Worm (Caenorhabditis elegans) whole organism, L1 larva: ENCODE measurements around the gene C29F5.8.

Experiments
- C16A3.4 ChIP-seq: fragments of 150-350 bp; optimal IDR thresholded peaks from 2 replicates; lab custom pipeline; 2014; ENCODE audit warnings: missing biosample characterization, missing genetic modification characterization
- C34B4.2 ChIP-seq: sonication (generic microtip); optimal IDR thresholded peaks from 2 replicates; lab custom pipeline; 2017; ENCODE audit warnings: mild to moderate bottlenecking, missing genetic modification characterization, missing compliant biosample characterization
- F16B12.6 ChIP-seq: fragments of 150-350 bp; optimal IDR thresholded peaks from 2 replicates; lab custom pipeline; 2014; ENCODE audit warnings: missing biosample characterization, missing genetic modification characterization
- blmp-1 ChIP-seq: fragments of 150-350 bp; optimal IDR thresholded peaks from 2 replicates; lab custom pipeline; 2014; ENCODE audit warnings: missing biosample characterization, missing genetic modification characterization
- ceh-82 ChIP-seq, 3 experiments: fragments of 150-350 bp in 1 of 3; sonication (generic microtip) in 2 of 3; optimal IDR thresholded peaks; 2 replicates each; lab custom pipeline; 2014 to 2017; ENCODE audit warnings: missing biosample characterization in 3 of 3, missing genetic modification characterization in 3 of 3
- ceh-88 ChIP-seq: fragments of 200-800 bp; sonication (Bioruptor generic); IDR thresholded peaks from 2 replicates; pipeline ENCODE4 v1.3.6; 2022; ENCODE audit warnings: missing genetic modification characterization, missing compliant biosample characterization
- ces-1 ChIP-seq: fragments of 150-350 bp; optimal IDR thresholded peaks from 2 replicates; lab custom pipeline; 2014; ENCODE audit warnings: missing biosample characterization, missing genetic modification reagents, missing genetic modification characterization
- dpl-1 ChIP-seq, 3 experiments: fragments of 150-350 bp in 2 of 3; sonication (generic microtip) in 1 of 3; optimal IDR thresholded peaks; 2 replicates each; lab custom pipeline; 2014 to 2017; ENCODE audit warnings: missing biosample characterization in 3 of 3, missing genetic modification characterization in 3 of 3, missing genetic modification reagents in 3 of 3
- efl-1 ChIP-seq, 4 experiments: fragments of 150-350 bp; optimal IDR thresholded peaks in 3 of 4; peaks in 1 of 4; 1 replicate in 1 of 4; 2 replicates in 3 of 4; lab custom pipeline; 2014; ENCODE audit warnings: missing biosample characterization in 2 of 4, missing genetic modification characterization in 2 of 4, missing genetic modification reagents in 2 of 4
- elt-2 ChIP-seq: sonication (generic microtip); optimal IDR thresholded peaks from 2 replicates; lab custom pipeline; 2016; ENCODE audit warnings: missing genetic modification characterization, mild to moderate bottlenecking, inconsistent platforms, missing compliant biosample characterization, missing genetic modification reagents
- elt-3 ChIP-seq, 6 experiments: fragments of 150-350 bp in 1 of 6; sonication (generic microtip); optimal IDR thresholded peaks; 2 replicates each; lab custom pipeline; 2017 to 2018; ENCODE audit warnings: missing biosample characterization in 6 of 6, missing genetic modification characterization in 6 of 6, inconsistent platforms in 1 of 6
- fkh-8 ChIP-seq: sonication (generic microtip); optimal IDR thresholded peaks from 2 replicates; lab custom pipeline; 2016; ENCODE audit warnings: mild to moderate bottlenecking, missing genetic modification characterization, missing compliant biosample characterization
- hlh-4 ChIP-seq: sonication (generic microtip); optimal IDR thresholded peaks from 2 replicates; lab custom pipeline; 2016; ENCODE audit warnings: mild to moderate bottlenecking, missing genetic modification characterization, missing compliant biosample characterization
- isw-1 ChIP-seq: fragments of 200-800 bp; sonication (Bioruptor generic); IDR thresholded peaks from 2 replicates; pipeline ENCODE4 v1.3.6; 2022; ENCODE audit warnings: missing genetic modification characterization, missing compliant biosample characterization
- jun-1 ChIP-seq: fragments of 150-350 bp; optimal IDR thresholded peaks from 2 replicates; lab custom pipeline; 2014; ENCODE audit warnings: missing biosample characterization, missing genetic modification reagents, missing genetic modification characterization
- lin-14 ChIP-seq: fragments of 200-800 bp; sonication (Bioruptor generic); optimal IDR thresholded peaks from 2 replicates; lab custom pipeline; 2018; ENCODE audit warnings: mild to moderate bottlenecking, missing genetic modification characterization, moderate library complexity, missing compliant biosample characterization
- lin-15B ChIP-seq: fragments of 150-350 bp; sonication (generic microtip); optimal IDR thresholded peaks from 3 replicates; lab custom pipeline; 2014; ENCODE audit warnings: missing biosample characterization, missing genetic modification characterization
- lin-35 ChIP-seq, 2 experiments: fragments of 150-350 bp; optimal IDR thresholded peaks; 2 replicates each; lab custom pipeline; 2014; ENCODE audit warnings: missing biosample characterization in 2 of 2, missing genetic modification characterization in 2 of 2, missing genetic modification reagents in 2 of 2
- lin-39 ChIP-seq: fragments of 150-350 bp; optimal IDR thresholded peaks from 2 replicates; lab custom pipeline; 2014; ENCODE audit warnings: missing biosample characterization, missing genetic modification reagents, missing genetic modification characterization
- lsy-2 ChIP-seq, 2 experiments: fragments of 150-350 bp; optimal IDR thresholded peaks; 2 replicates each; lab custom pipeline; 2014; ENCODE audit warnings: missing biosample characterization in 2 of 2, missing genetic modification characterization in 2 of 2
- mdl-1 ChIP-seq, 2 experiments: fragments of 150-350 bp; optimal IDR thresholded peaks; 2 replicates each; lab custom pipeline; 2014 to 2017; ENCODE audit warnings: missing biosample characterization in 2 of 2, missing genetic modification characterization in 2 of 2, inconsistent platforms in 1 of 2
- mep-1 ChIP-seq: fragments of 150-350 bp; optimal IDR thresholded peaks from 2 replicates; lab custom pipeline; 2014; ENCODE audit warnings: missing biosample characterization, missing genetic modification characterization
- nhr-11 ChIP-seq: fragments of 150-350 bp; optimal IDR thresholded peaks from 2 replicates; lab custom pipeline; 2014; ENCODE audit warnings: missing biosample characterization, missing genetic modification characterization
- nhr-19 ChIP-seq: fragments of 200-800 bp; sonication (Bioruptor generic); conservative IDR thresholded peaks from 2 replicates; pipeline ENCODE4 v1.3.6; 2022; ENCODE audit warnings: missing genetic modification characterization, missing compliant biosample characterization
- nhr-20 ChIP-seq: sonication (generic microtip); optimal IDR thresholded peaks from 2 replicates; lab custom pipeline; 2016; ENCODE audit warnings: mild to moderate bottlenecking, missing genetic modification characterization, missing compliant biosample characterization
- nhr-237 ChIP-seq: fragments of 150-350 bp; optimal IDR thresholded peaks from 2 replicates; lab custom pipeline; 2014; ENCODE audit warnings: missing biosample characterization, missing genetic modification characterization
- nhr-47 ChIP-seq: sonication (generic microtip); optimal IDR thresholded peaks from 2 replicates; lab custom pipeline; 2016; ENCODE audit warnings: mild to moderate bottlenecking, missing genetic modification characterization, moderate library complexity, missing compliant biosample characterization
- nhr-71 ChIP-seq: sonication (generic microtip); optimal IDR thresholded peaks from 2 replicates; lab custom pipeline; 2016; ENCODE audit warnings: mild to moderate bottlenecking, missing genetic modification characterization, moderate library complexity, missing compliant biosample characterization
- nhr-85 ChIP-seq: sonication (generic microtip); peaks from one replicate; lab custom pipeline; 2016; ENCODE audit warnings: missing genetic modification characterization, inconsistent platforms, missing compliant biosample characterization
- nhr-90 ChIP-seq: sonication (generic microtip); optimal IDR thresholded peaks from 2 replicates; lab custom pipeline; 2016; ENCODE audit warnings: mild to moderate bottlenecking, missing genetic modification characterization, missing compliant biosample characterization; ENCODE audit not compliant: poor library complexity
- rnt-1 ChIP-seq: sonication (generic microtip); optimal IDR thresholded peaks from 2 replicates; lab custom pipeline; 2016; ENCODE audit warnings: mild to moderate bottlenecking, missing genetic modification characterization, moderate library complexity, missing compliant biosample characterization
- skn-1 ChIP-seq: fragments of 150-350 bp; optimal IDR thresholded peaks from 2 replicates; lab custom pipeline; 2014; ENCODE audit warnings: missing biosample characterization, missing genetic modification characterization
- snpc-4 ChIP-seq: fragments of 150-350 bp; optimal IDR thresholded peaks from 2 replicates; lab custom pipeline; 2014; ENCODE audit warnings: missing biosample characterization, missing genetic modification characterization
- snu-23 ChIP-seq: sonication (generic microtip); optimal IDR thresholded peaks from 2 replicates; lab custom pipeline; 2016; ENCODE audit warnings: missing genetic modification characterization, missing compliant biosample characterization
- swsn-7 ChIP-seq: sonication (generic microtip); optimal IDR thresholded peaks from 2 replicates; lab custom pipeline; 2016; ENCODE audit warnings: missing genetic modification characterization, missing compliant biosample characterization
- tbx-2 ChIP-seq: sonication (generic microtip); optimal IDR thresholded peaks from 2 replicates; lab custom pipeline; 2016; ENCODE audit warnings: missing genetic modification characterization, missing compliant biosample characterization
- unc-62 ChIP-seq: fragments of 150-350 bp; optimal IDR thresholded peaks from 2 replicates; lab custom pipeline; 2014; ENCODE audit warnings: missing biosample characterization, missing genetic modification reagents, missing genetic modification characterization
- unc-86 ChIP-seq: sonication (generic microtip); optimal IDR thresholded peaks from 2 replicates; lab custom pipeline; 2016; ENCODE audit warnings: missing genetic modification characterization, missing compliant biosample characterization
- xbp-1 ChIP-seq: sonication (generic microtip); optimal IDR thresholded peaks from 2 replicates; lab custom pipeline; 2016; ENCODE audit warnings: missing genetic modification characterization, missing compliant biosample characterization
- zip-4 ChIP-seq: fragments of 200-800 bp; sonication (Bioruptor generic); optimal IDR thresholded peaks from 2 replicates; lab custom pipeline; 2018; ENCODE audit warnings: mild to moderate bottlenecking, missing genetic modification characterization, moderate library complexity, missing compliant biosample characterization

The C29F5.8 gene

DNA sequence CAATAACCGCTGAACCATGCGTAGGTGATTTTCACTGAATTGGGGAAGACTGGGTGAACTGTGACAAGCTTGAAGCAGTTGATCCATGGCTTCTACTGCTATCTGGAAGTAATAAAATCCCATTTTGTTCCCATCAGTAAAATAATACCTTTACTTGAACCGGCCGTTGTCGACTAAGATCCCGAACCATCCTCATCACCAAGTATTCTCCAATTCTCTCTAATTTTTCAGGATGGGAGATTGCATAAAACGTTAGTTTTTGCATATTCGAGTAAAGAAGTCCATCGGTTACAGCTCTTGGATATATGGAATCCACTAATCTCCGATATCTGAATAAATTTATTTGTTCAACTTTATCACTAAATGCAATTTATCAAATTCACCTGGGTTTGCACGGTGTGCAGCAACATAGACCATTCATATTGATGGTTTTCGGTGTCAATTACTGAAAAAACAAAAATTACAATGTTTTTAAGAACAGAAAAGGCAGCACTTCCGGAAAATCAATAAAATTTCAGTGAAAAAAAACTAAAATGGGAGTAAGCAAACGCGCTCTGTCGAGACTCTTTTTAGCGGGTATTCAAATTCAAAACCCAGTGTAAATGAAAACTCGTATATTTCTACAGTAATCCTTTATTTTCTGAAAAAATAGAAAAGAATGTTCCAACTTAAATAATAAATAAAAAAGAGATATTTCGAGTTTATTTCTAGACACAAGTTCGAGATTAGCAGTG lies 14.6 kb downstream of the C29F5.8 start, which contains the start of gene efr-3:
efr-3 (minus strand) TSS at position 505 of the 734 bp plus-strand sequence.
- peak in 1 of 3 experiments; percentile 40 for TF ChIP-seq ceh-82 (tag; optimal IDR thresholded peaks at IDR 0.05; lab: Kevin White, UChicago)
- TF ChIP-seq isw-1 (GFP tag; lab: Robert Waterston, UW), result peak; percentile 51
- TF ChIP-seq nhr-85 (tag; lab: Kevin White, UChicago), result peak; percentile 51
- TF ChIP-seq swsn-7 (tag; lab: Kevin White, UChicago), result peak; percentile 21
- peak; percentile 55 for TF ChIP-seq xbp-1 (tag; lab: Kevin White, UChicago)
- TF ChIP-seq unc-86 (tag; lab: Kevin White, UChicago), result peak; percentile 28
- peak; percentile 38 for TF ChIP-seq lin-39 (tag; lab: Kevin White, UChicago)
- TF ChIP-seq nhr-71 (tag; lab: Kevin White, UChicago), result peak; percentile 60
- peak; percentile 93 to 97 for TF ChIP-seq lin-35 (GFP tag; optimal IDR thresholded peaks at IDR 0.05; lab: Kevin White, UChicago)
- peak; percentile 40 for TF ChIP-seq skn-1 (tag; lab: Kevin White, UChicago)
- TF ChIP-seq hlh-4 (tag; lab: Kevin White, UChicago), result no peak
- TF ChIP-seq fkh-8, result peak; percentile 3
- TF ChIP-seq lin-14 (GFP tag; lab: Kevin White, UChicago), result peak; percentile 47
- peak; percentile 21 for TF ChIP-seq nhr-90 (tag; lab: Kevin White, UChicago)
- TF ChIP-seq mdl-1 (tag; optimal IDR thresholded peaks at IDR 0.05; lab: Kevin White, UChicago), result no peak
- TF ChIP-seq rnt-1 (tag; lab: Kevin White, UChicago), result peak; percentile 58
- no peak for TF ChIP-seq elt-2 (tag; lab: Kevin White, UChicago)
- no peak for TF ChIP-seq C34B4.2 (tag; lab: Kevin White, UChicago)
- peak; percentile 31 for TF ChIP-seq blmp-1 (tag; lab: Kevin White, UChicago)
- TF ChIP-seq jun-1 (tag; lab: Kevin White, UChicago), result no peak
- peak; percentile 24 for TF ChIP-seq lin-15B (tag; lab: Kevin White, UChicago)
- TF ChIP-seq zip-4, result no peak
- TF ChIP-seq snu-23 (GFP tag; lab: Kevin White, UChicago), result peak; percentile 55
- peak; percentile 21; the same call in 1 of the 2 replicates for TF ChIP-seq nhr-19 (GFP tag; lab: Robert Waterston, UW)
- TF ChIP-seq lsy-2 (tag; optimal IDR thresholded peaks at IDR 0.05; lab: Kevin White, UChicago), result peak; percentile 65 to 79
- TF ChIP-seq efl-1 (optimal IDR thresholded peaks at IDR 0.05; lab: Kevin White, UChicago), result peak; percentile 81 to 93
- TF ChIP-seq efl-1 (GFP tag; optimal IDR thresholded peaks at IDR 0.05 in 1 of 2; lab: Kevin White, UChicago), result peak; percentile 94 to 99
- peak; percentile 58 for TF ChIP-seq tbx-2 (tag; lab: Kevin White, UChicago)
- peak; percentile 89 to 95 (median 93) for TF ChIP-seq dpl-1 (GFP tag; optimal IDR thresholded peaks at IDR 0.05; lab: Kevin White, UChicago)
- peak; percentile 67 for TF ChIP-seq nhr-47 (tag; lab: Kevin White, UChicago)
- peak; percentile 18 for TF ChIP-seq nhr-11 (tag; lab: Kevin White, UChicago)
- TF ChIP-seq elt-3 (tag; optimal IDR thresholded peaks at IDR 0.05; lab: Kevin White, UChicago), result peak in 1 of 6 experiments; percentile 27
- peak; percentile 24 for TF ChIP-seq snpc-4 (tag; lab: Kevin White, UChicago)
- TF ChIP-seq F16B12.6, result peak; percentile 31
- peak; percentile 62 for TF ChIP-seq mep-1 (tag; lab: Kevin White, UChicago)
- TF ChIP-seq nhr-237, result no peak
- TF ChIP-seq unc-62 (GFP tag; lab: Kevin White, UChicago), result no peak
- TF ChIP-seq nhr-20 (tag; lab: Kevin White, UChicago), result peak; percentile 38
- TF ChIP-seq C16A3.4 (tag; lab: Kevin White, UChicago), result peak; percentile 16
- TF ChIP-seq, all 84 proteins: peak for 30

DNA sequence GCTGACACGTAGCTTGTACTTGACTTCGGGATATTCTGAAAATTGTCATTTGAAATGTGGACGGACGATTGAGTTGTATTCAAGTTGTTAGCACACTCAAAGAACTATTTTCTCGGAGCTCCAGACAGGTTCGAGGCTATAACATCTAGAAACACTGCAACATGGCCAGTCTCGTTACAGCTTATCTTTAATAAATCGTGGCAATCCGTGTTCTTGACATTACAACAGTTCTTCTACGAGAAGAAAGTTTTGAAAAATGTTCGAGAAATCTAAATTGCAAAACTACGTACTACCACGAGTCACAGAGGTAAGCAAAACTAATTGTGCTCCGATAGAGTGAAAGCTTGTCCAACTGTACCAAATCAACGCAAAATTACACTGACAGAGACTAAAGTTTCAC lies 15.9 kb downstream of the C29F5.8 start:
- TF ChIP-seq ces-1 (no peak), C16A3.4 (tag; lab: Kevin White, UChicago) (no peak), lin-35 (GFP tag; optimal IDR thresholded peaks at IDR 0.05; lab: Kevin White, UChicago) (no peak), ceh-88 (GFP tag; lab: Robert Waterston, UW) (no peak)
